Worm (Caenorhabditis elegans) whole organism, young adult: ENCODE measurements around the gene R05H5.4.

ENCODE experiments used
- B0261.1 ChIP-seq: sonication (generic microtip); optimal IDR thresholded peaks from 2 replicates; lab custom pipeline; 2016; ENCODE audit warnings: mild to moderate bottlenecking, missing genetic modification characterization, moderate library complexity, missing compliant biosample characterization
- B0336.3 ChIP-seq: fragments of 200-800 bp; sonication (Bioruptor generic); IDR thresholded peaks from 2 replicates; pipeline ENCODE4 v1.3.6; 2022; ENCODE audit warnings: missing genetic modification characterization, missing compliant biosample characterization
- C17E4.6 ChIP-seq: fragments of 200-800 bp; sonication (Bioruptor generic); IDR thresholded peaks from 2 replicates; pipeline ENCODE4 v1.3.6; 2022; ENCODE audit warnings: missing genetic modification reagents, missing genetic modification characterization, missing compliant biosample characterization
- F10E7.11 ChIP-seq: sonication (generic microtip); optimal IDR thresholded peaks from 2 replicates; lab custom pipeline; 2017; ENCODE audit warnings: mild to moderate bottlenecking, missing genetic modification characterization, moderate library complexity, missing compliant biosample characterization
- F22D6.2 ChIP-seq: sonication (generic microtip); optimal IDR thresholded peaks from 2 replicates; lab custom pipeline; 2016; ENCODE audit warnings: mild to moderate bottlenecking, missing genetic modification characterization, missing compliant biosample characterization
- F23B12.7 ChIP-seq: sonication (generic microtip); optimal IDR thresholded peaks from 2 replicates; lab custom pipeline; 2017; ENCODE audit warnings: missing genetic modification characterization, mild to moderate bottlenecking, missing compliant biosample characterization, antibody characterized with exemption, moderate library complexity; ENCODE audit not compliant: insufficient read depth
- F39B2.1 ChIP-seq: fragments of 200-800 bp; sonication (Bioruptor generic); IDR thresholded peaks from 2 replicates; pipeline ENCODE4 v1.3.6; 2022; ENCODE audit warnings: missing genetic modification reagents, missing genetic modification characterization, missing compliant biosample characterization
- F55B11.4 ChIP-seq: sonication (generic microtip); optimal IDR thresholded peaks from 2 replicates; lab custom pipeline; 2016; ENCODE audit warnings: missing compliant biosample characterization, missing genetic modification characterization, borderline replicate concordance; ENCODE audit not compliant: insufficient read depth
- K11D2.4 ChIP-seq: fragments of 200-800 bp; sonication (Bioruptor generic); IDR thresholded peaks from 2 replicates; pipeline ENCODE4 v1.3.6; 2022; ENCODE audit warnings: missing genetic modification reagents, missing genetic modification characterization, missing compliant biosample characterization
- K12H6.12 ChIP-seq: fragments of 200-800 bp; sonication (Bioruptor generic); optimal IDR thresholded peaks from 2 replicates; lab custom pipeline; 2018; ENCODE audit warnings: mild to moderate bottlenecking, missing genetic modification characterization, missing compliant biosample characterization
- Y67H2A.10 ChIP-seq: fragments of 200-800 bp; sonication (Bioruptor generic); conservative IDR thresholded peaks from 2 replicates; pipeline ENCODE4 v1.3.6; 2022; ENCODE audit warnings: missing genetic modification reagents, missing genetic modification characterization, missing compliant biosample characterization
- akir-1 ChIP-seq: fragments of 200-800 bp; sonication (Bioruptor generic); optimal IDR thresholded peaks from 2 replicates; lab custom pipeline; 2018; ENCODE audit warnings: mild to moderate bottlenecking, missing genetic modification characterization, moderate library complexity, missing compliant biosample characterization
- ama-1 ChIP-seq, 3 experiments: fragments of 150-350 bp in 1 of 3; sonication (generic microtip) in 2 of 3; optimal IDR thresholded peaks; 2 replicates each; lab custom pipeline; 2014 to 2018; ENCODE audit warnings: missing biosample characterization in 2 of 3, missing genetic modification characterization in 2 of 3, missing genetic modification reagents in 2 of 3
- athp-1 ChIP-seq: sonication (generic microtip); optimal IDR thresholded peaks from 2 replicates; lab custom pipeline; 2017; ENCODE audit warnings: mild to moderate bottlenecking, missing genetic modification characterization, missing compliant biosample characterization
- attf-6 ChIP-seq: fragments of 200-800 bp; sonication (Bioruptor generic); IDR thresholded peaks from 2 replicates; pipeline ENCODE4 v1.3.6; 2022; ENCODE audit warnings: missing genetic modification reagents, missing genetic modification characterization, missing compliant biosample characterization
- bed-2 ChIP-seq: fragments of 200-800 bp; sonication (Bioruptor generic); IDR thresholded peaks from 2 replicates; pipeline ENCODE4 v1.3.6; 2022; ENCODE audit warnings: missing genetic modification reagents, missing genetic modification characterization, missing compliant biosample characterization
- ccch-3 ChIP-seq: fragments of 200-800 bp; sonication (Bioruptor generic); optimal IDR thresholded peaks from 2 replicates; lab custom pipeline; 2018; ENCODE audit warnings: mild to moderate bottlenecking, missing genetic modification characterization, missing compliant biosample characterization
- ceh-27 ChIP-seq: fragments of 200-800 bp; sonication (Bioruptor generic); optimal IDR thresholded peaks from 2 replicates; lab custom pipeline; 2018; ENCODE audit warnings: mild to moderate bottlenecking, missing genetic modification characterization, moderate library complexity, missing compliant biosample characterization
- ceh-79 ChIP-seq: sonication (generic microtip); optimal IDR thresholded peaks from 2 replicates; lab custom pipeline; 2017; ENCODE audit warnings: mild to moderate bottlenecking, missing genetic modification characterization, missing compliant biosample characterization
- ceh-91 ChIP-seq: fragments of 200-800 bp; sonication (Bioruptor generic); IDR thresholded peaks from 2 replicates; pipeline ENCODE4 v1.3.6; 2022; ENCODE audit warnings: missing genetic modification reagents, missing genetic modification characterization, missing compliant biosample characterization
- dpl-1 ChIP-seq: fragments of 150-350 bp; optimal IDR thresholded peaks from 2 replicates; lab custom pipeline; 2014; ENCODE audit warnings: missing biosample characterization, missing genetic modification reagents, missing genetic modification characterization
- egrh-3 ChIP-seq: fragments of 200-800 bp; sonication (Bioruptor generic); IDR thresholded peaks from 2 replicates; pipeline ENCODE4 v1.3.6; 2022; ENCODE audit warnings: missing genetic modification reagents, missing genetic modification characterization, missing compliant biosample characterization
- ekl-4 ChIP-seq: fragments of 200-800 bp; sonication (Bioruptor generic); IDR thresholded peaks from 2 replicates; pipeline ENCODE4 v1.3.6; 2022; ENCODE audit warnings: missing genetic modification reagents, missing genetic modification characterization, missing compliant biosample characterization
- gei-17 ChIP-seq: fragments of 200-800 bp; sonication (Bioruptor generic); optimal IDR thresholded peaks from 2 replicates; lab custom pipeline; 2018; ENCODE audit warnings: mild to moderate bottlenecking, missing genetic modification characterization, missing compliant biosample characterization
- him-1 ChIP-seq: sonication (generic microtip); optimal IDR thresholded peaks from 2 replicates; lab custom pipeline; 2016; ENCODE audit warnings: missing genotype, missing genetic modification reagents, missing genetic modification characterization, missing compliant biosample characterization
- hlh-12 ChIP-seq: sonication (generic microtip); optimal IDR thresholded peaks from 2 replicates; lab custom pipeline; 2016; ENCODE audit warnings: missing genetic modification characterization, missing compliant biosample characterization
- hlh-26 ChIP-seq: fragments of 200-800 bp; sonication (Bioruptor generic); conservative IDR thresholded peaks from 2 replicates; pipeline ENCODE4 v1.3.6; 2022; ENCODE audit warnings: missing genetic modification reagents, missing genetic modification characterization, missing compliant biosample characterization
- hsf-1 ChIP-seq: fragments of 200-800 bp; sonication (Bioruptor generic); IDR thresholded peaks from 2 replicates; pipeline ENCODE4 v1.3.6; 2022; ENCODE audit warnings: missing genetic modification reagents, missing genetic modification characterization, missing compliant biosample characterization
- lag-1 ChIP-seq: fragments of 200-800 bp; sonication (Bioruptor generic); IDR thresholded peaks from 2 replicates; pipeline ENCODE4 v1.3.6; 2022; ENCODE audit warnings: missing genetic modification reagents, missing genetic modification characterization, missing compliant biosample characterization
- lir-1 ChIP-seq: fragments of 200-800 bp; sonication (Bioruptor generic); conservative IDR thresholded peaks from 2 replicates; pipeline ENCODE4 v1.3.6; 2022; ENCODE audit warnings: missing genetic modification reagents, missing genetic modification characterization, missing compliant biosample characterization
- lsl-1 ChIP-seq: fragments of 200-800 bp; sonication (Bioruptor generic); optimal IDR thresholded peaks from 2 replicates; lab custom pipeline; 2018; ENCODE audit warnings: mild to moderate bottlenecking, missing genetic modification characterization, moderate library complexity, missing compliant biosample characterization
- madf-10 ChIP-seq: sonication (generic microtip); optimal IDR thresholded peaks from 2 replicates; lab custom pipeline; 2016; ENCODE audit warnings: mild to moderate bottlenecking, missing genetic modification characterization, missing compliant biosample characterization
- mcd-1 ChIP-seq: fragments of 200-800 bp; sonication (Bioruptor generic); IDR thresholded peaks from 2 replicates; pipeline ENCODE4 v1.3.6; 2022; ENCODE audit warnings: missing genetic modification reagents, missing genetic modification characterization, missing compliant biosample characterization
- mxl-1 ChIP-seq: sonication (generic microtip); optimal IDR thresholded peaks from 2 replicates; lab custom pipeline; 2016; ENCODE audit warnings: missing genetic modification characterization, missing compliant biosample characterization
- nfyb-1 ChIP-seq: fragments of 200-800 bp; sonication (Bioruptor generic); IDR thresholded peaks from 2 replicates; pipeline ENCODE4 v1.3.6; 2022; ENCODE audit warnings: missing genetic modification reagents, missing genetic modification characterization, missing compliant biosample characterization
- pha-4 ChIP-seq: fragments of 150-350 bp; sonication (generic microtip); optimal IDR thresholded peaks from 2 replicates; lab custom pipeline; 2014; ENCODE audit warnings: missing biosample characterization, missing genetic modification reagents, missing genetic modification characterization
- rcor-1 ChIP-seq: fragments of 200-800 bp; sonication (Bioruptor generic); IDR thresholded peaks from 2 replicates; pipeline ENCODE4 v1.3.6; 2022; ENCODE audit warnings: missing genetic modification reagents, missing genetic modification characterization, missing compliant biosample characterization
- rpc-1 ChIP-seq, 2 experiments: fragments of 150-350 bp in 1 of 2; sonication (generic microtip) in 1 of 2; optimal IDR thresholded peaks; 2 replicates each; lab custom pipeline; 2014 to 2018; ENCODE audit warnings: missing biosample characterization in 1 of 2, missing genetic modification characterization in 1 of 2, missing genetic modification reagents in 1 of 2, missing genotype in 1 of 2
- snpc-3.4 ChIP-seq: sonication (generic microtip); optimal IDR thresholded peaks from 2 replicates; lab custom pipeline; 2017; ENCODE audit warnings: missing genetic modification characterization, mild to moderate bottlenecking, missing compliant biosample characterization, antibody characterized with exemption, moderate library complexity, missing genotype, missing genetic modification reagents
- snpc-4 ChIP-seq, 5 experiments: fragments of 150-350 bp in 1 of 5; sonication (generic microtip) in 4 of 5; optimal IDR thresholded peaks; 2 replicates each; lab custom pipeline; 2014 to 2018; ENCODE audit warnings: missing genetic modification characterization in 5 of 5, missing biosample characterization in 3 of 5, antibody characterized with exemption in 2 of 5, mild to moderate bottlenecking in 2 of 5, missing compliant biosample characterization in 2 of 5, missing genotype in 2 of 5, moderate library complexity in 2 of 5, missing genetic modification reagents in 1 of 5
- unc-130 ChIP-seq: sonication (generic microtip); optimal IDR thresholded peaks from 2 replicates; lab custom pipeline; 2016; ENCODE audit warnings: missing genetic modification reagents, missing genetic modification characterization, missing compliant biosample characterization
- unc-62 ChIP-seq: fragments of 150-350 bp; optimal IDR thresholded peaks from 2 replicates; lab custom pipeline; 2014; ENCODE audit warnings: missing biosample characterization, missing genetic modification reagents, missing genetic modification characterization
- xnd-1 ChIP-seq: sonication (generic microtip); optimal IDR thresholded peaks from 2 replicates; lab custom pipeline; 2016; ENCODE audit warnings: missing genotype, missing genetic modification reagents, missing genetic modification characterization, missing compliant biosample characterization
- zfh-2 ChIP-seq: fragments of 200-800 bp; sonication (Bioruptor generic); conservative IDR thresholded peaks from 2 replicates; pipeline ENCODE4 v1.3.6; 2022; ENCODE audit warnings: missing genetic modification reagents, missing genetic modification characterization, missing compliant biosample characterization
- zim-3 ChIP-seq: sonication (generic microtip); optimal IDR thresholded peaks from 2 replicates; lab custom pipeline; 2017; ENCODE audit warnings: mild to moderate bottlenecking, missing genetic modification characterization, moderate library complexity, missing compliant biosample characterization
- ztf-25 ChIP-seq: fragments of 200-800 bp; sonication (Bioruptor generic); IDR thresholded peaks from 2 replicates; pipeline ENCODE4 v1.3.6; 2022; ENCODE audit warnings: missing genetic modification reagents, missing genetic modification characterization, missing compliant biosample characterization

The R05H5.4 gene

DNA sequence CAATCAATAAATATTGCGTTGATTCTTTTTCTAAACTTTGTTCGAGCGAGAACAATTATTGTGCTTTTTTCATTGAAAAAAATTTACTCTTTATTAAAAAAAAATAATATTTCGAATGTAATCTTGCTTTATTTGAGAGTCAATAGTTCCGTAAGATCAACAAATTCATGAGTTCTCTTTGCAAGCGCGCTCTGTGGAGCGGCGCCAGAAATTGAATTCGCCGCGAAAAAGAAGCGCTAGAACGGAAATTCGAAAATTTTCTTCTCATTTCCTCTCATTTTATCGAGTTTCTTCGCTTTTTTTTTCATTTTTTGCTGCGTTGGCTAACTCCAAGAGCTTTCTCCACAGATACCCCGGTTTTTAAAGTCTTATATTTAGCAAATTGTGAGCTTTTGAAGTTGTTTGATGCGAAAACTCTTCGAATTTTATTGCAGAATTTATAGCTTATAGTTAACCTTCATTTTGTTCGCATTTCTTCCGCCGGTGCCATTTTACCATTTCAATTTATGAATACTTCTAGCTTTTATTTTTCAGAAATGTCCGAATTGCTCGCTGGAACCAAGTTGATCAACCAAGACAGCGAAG is 2.6 kb downstream of the R05H5.4 start, which contains the start of gene R05H5.3 (continued):
- TF ChIP-seq F10E7.11 (tag; lab: Kevin White, UChicago): no peak
- peak; percentile 74 for TF ChIP-seq him-1 (tag; lab: Kevin White, UChicago)
- TF ChIP-seq athp-1 (tag; lab: Kevin White, UChicago): no peak
- 0 out of 2 replicates have a peak, but pooled peaks have one; percentile 19 for TF ChIP-seq nfyb-1 (GFP tag; lab: Robert Waterston, UW)
- TF ChIP-seq zim-3 (tag; lab: Kevin White, UChicago): no peak
- TF ChIP-seq ceh-27 (GFP tag; lab: Kevin White, UChicago): no peak
- TF ChIP-seq hlh-12 (tag; lab: Kevin White, UChicago): no peak
- peak; percentile 55; the same call in 1 of the 2 replicates for TF ChIP-seq hsf-1 (GFP tag; lab: Robert Waterston, UW)
- TF ChIP-seq snpc-3.4 (tag; lab: Kevin White, UChicago): peak; percentile 70
- TF ChIP-seq Y67H2A.10 (GFP tag; lab: Robert Waterston, UW): peak; percentile 68
- no peak for TF ChIP-seq hlh-26 (GFP tag; lab: Robert Waterston, UW)
- no peak for TF ChIP-seq B0261.1
- TF ChIP-seq lsl-1: peak; percentile 80
- no peak for TF ChIP-seq lag-1 (GFP tag; lab: Robert Waterston, UW)
- no peak for TF ChIP-seq ceh-79 (tag; lab: Kevin White, UChicago)
- TF ChIP-seq akir-1: no peak
- TF ChIP-seq K12H6.12 (tag; lab: Kevin White, UChicago): no peak
- peak; percentile 94 for TF ChIP-seq ceh-91 (GFP tag; lab: Robert Waterston, UW)
- TF ChIP-seq ama-1 (optimal IDR thresholded peaks at IDR 0.05; lab: Kevin White, UChicago): no peak
- no peak for TF ChIP-seq ama-1 (GFP tag; optimal IDR thresholded peaks at IDR 0.05; lab: Kevin White, UChicago)
- peak; percentile 31; the same call in 1 of the 2 replicates for TF ChIP-seq ekl-4 (GFP tag; lab: Robert Waterston, UW)
- TF ChIP-seq unc-130 (GFP tag; lab: Kevin White, UChicago): peak; percentile 92
- TF ChIP-seq mcd-1 (GFP tag; lab: Robert Waterston, UW): peak; percentile 90
- peak; percentile 65; the same call in 1 of the 2 replicates for TF ChIP-seq ztf-25 (GFP tag; lab: Robert Waterston, UW)
- TF ChIP-seq pha-4 (tag; lab: Kevin White, UChicago): no peak
- no peak for TF ChIP-seq ccch-3
- TF ChIP-seq mxl-1: no peak
- TF ChIP-seq egrh-3 (GFP tag; lab: Robert Waterston, UW): peak; percentile 64
- TF ChIP-seq rcor-1 (GFP tag; lab: Robert Waterston, UW): no peak; the same call in 1 of the 2 replicates
- peak; percentile 37 for TF ChIP-seq snpc-4 (GFP tag; optimal IDR thresholded peaks at IDR 0.05; lab: Kevin White, UChicago)
- TF ChIP-seq snpc-4 (tag; optimal IDR thresholded peaks at IDR 0.05; lab: Kevin White, UChicago): no peak
- peak; percentile 62; the same call in 1 of the 2 replicates for TF ChIP-seq lir-1 (GFP tag; lab: Robert Waterston, UW)
- no peak for TF ChIP-seq unc-62
- peak; percentile 91 for TF ChIP-seq dpl-1
- TF ChIP-seq gei-17: no peak
- TF ChIP-seq rpc-1 (optimal IDR thresholded peaks at IDR 0.05; lab: Kevin White, UChicago): no peak
- TF ChIP-seq rpc-1 (tag; optimal IDR thresholded peaks at IDR 0.05; lab: Kevin White, UChicago): no peak
- peak; percentile 79 for TF ChIP-seq F23B12.7 (tag; lab: Kevin White, UChicago)
- TF ChIP-seq C17E4.6 (GFP tag; lab: Robert Waterston, UW): peak; percentile 69; the same call in 1 of the 2 replicates
- TF ChIP-seq xnd-1 (tag; lab: Kevin White, UChicago): peak; percentile 81
- TF ChIP-seq madf-10: peak; percentile 40
- TF ChIP-seq bed-2 (GFP tag; lab: Robert Waterston, UW): peak; percentile 50; the same call in 1 of the 2 replicates
- TF ChIP-seq attf-6 (GFP tag; lab: Robert Waterston, UW): peak; percentile 49; the same call in 1 of the 2 replicates
- TF ChIP-seq F22D6.2: no peak
- no peak for TF ChIP-seq K11D2.4 (GFP tag; lab: Robert Waterston, UW)
- TF ChIP-seq B0336.3 (GFP tag; lab: Robert Waterston, UW): no peak
- no peak for TF ChIP-seq zfh-2 (GFP tag; lab: Robert Waterston, UW)
- TF ChIP-seq F39B2.1 (GFP tag; lab: Robert Waterston, UW): no peak
- no peak for TF ChIP-seq F55B11.4 (tag; lab: Kevin White, UChicago)
